Worm (Caenorhabditis elegans): ENCODE measurements around the gene K01D12.7.
"Not testable (repeated sequence)": the region's sequence is repeated elsewhere in the genome, so short reads cannot be mapped to it uniquely, and the experiment has no call there.

K01D12.7 gene

DNA sequence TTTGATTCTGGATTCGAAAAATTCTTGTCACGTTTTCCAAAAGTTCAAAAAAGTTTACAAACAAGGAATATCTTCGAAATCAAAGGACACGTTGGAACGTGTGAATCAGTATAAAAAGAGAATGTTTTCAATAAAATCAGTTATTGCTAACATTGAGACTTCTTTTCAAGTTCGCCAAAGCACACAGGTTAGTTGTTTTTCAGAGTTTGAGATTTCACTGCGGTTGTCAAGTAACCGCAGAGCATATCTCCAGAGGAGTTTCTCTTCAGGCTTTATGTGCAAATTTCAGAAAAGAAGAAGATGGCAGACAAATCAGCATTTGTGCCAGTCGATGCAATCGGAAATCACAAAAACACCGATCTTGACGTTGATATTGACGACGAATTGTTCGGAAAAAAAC is 15.1 kb downstream of the K01D12.7 start, which contains the start of gene K01D12.15:
K01D12.15 (plus strand) TSS at position 301 of the 400 bp plus-strand sequence.
- TF ChIP-seq F13C5.2 (tag; optimal IDR thresholded peaks at IDR 0.05) (no peak), tbx-11 (GFP tag; IDR thresholded peaks at IDR 0.05) (no peak), scrt-1 (GFP tag; IDR thresholded peaks at IDR 0.05) (no peak), ceh-13 (GFP tag; optimal IDR thresholded peaks at IDR 0.05) (no peak), ets-7 (tag; optimal IDR thresholded peaks at IDR 0.05) (no peak), sea-1 (GFP tag; conservative IDR thresholded peaks at IDR 0.05) (no peak), hnd-1 (tag; optimal IDR thresholded peaks at IDR 0.05) (no peak), hmbx-1 (tag; optimal IDR thresholded peaks at IDR 0.05) (no peak), hmg-4 (GFP tag; optimal IDR thresholded peaks at IDR 0.05) (no peak), flt-1 (GFP tag; IDR thresholded peaks at IDR 0.05) (no peak), ama-1 (optimal IDR thresholded peaks at IDR 0.05) (no peak)

DNA sequence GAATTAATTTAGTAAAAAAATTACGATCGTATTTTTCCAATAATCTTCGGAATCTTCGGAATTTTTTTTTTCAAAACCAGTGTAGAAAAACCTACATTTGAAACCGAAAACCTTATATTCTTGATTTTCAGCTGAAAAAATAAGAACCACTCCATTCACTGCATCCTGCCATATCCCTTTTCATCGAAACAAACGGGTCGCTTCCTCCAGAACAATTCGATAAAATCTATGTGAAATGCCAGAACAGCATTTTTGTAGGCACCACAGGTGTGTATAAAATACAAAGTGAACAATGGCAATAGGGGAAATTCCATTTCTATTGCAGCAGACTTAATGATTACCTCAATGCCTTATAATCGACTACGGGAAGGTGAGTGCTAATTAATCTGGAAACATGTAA is 24.0 kb downstream of the K01D12.7 start, which contains the start of gene K01D12.1:
K01D12.1 (plus strand) TSS at position 301 of the 400 bp plus-strand sequence.
- no peak for TF ChIP-seq ceh-36 (tag; optimal IDR thresholded peaks at IDR 0.05)

DNA sequence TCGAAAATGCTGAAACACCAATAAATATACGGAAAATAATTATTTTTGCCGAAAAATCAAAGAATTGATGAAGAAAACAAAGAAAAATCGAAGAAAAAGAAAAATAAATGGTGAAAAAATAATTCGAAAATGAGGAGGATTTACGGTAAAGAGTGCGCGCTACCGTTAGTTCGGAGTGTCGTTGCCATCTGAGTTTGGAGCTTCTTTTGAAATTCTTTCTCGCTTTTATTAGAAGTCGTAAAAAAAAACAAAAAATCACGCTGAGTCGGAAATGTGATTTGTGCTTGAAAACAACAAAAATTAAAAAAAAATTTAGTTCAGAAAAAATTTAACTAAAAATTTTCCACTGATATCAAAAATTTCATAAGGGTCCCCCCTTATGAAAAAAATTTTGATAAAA is 27.0 kb downstream of the K01D12.7 start, which contains the start of gene F23H12.10:
F23H12.10 (minus strand) TSS at position 12 of the 400 bp plus-strand sequence.
- not testable (repeated sequence) for TF ChIP-seq hmg-4 (GFP tag; optimal IDR thresholded peaks at IDR 0.05); aly-1 (tag; optimal IDR thresholded peaks at IDR 0.05); B0310.2 (tag; optimal IDR thresholded peaks at IDR 0.05)

DNA sequence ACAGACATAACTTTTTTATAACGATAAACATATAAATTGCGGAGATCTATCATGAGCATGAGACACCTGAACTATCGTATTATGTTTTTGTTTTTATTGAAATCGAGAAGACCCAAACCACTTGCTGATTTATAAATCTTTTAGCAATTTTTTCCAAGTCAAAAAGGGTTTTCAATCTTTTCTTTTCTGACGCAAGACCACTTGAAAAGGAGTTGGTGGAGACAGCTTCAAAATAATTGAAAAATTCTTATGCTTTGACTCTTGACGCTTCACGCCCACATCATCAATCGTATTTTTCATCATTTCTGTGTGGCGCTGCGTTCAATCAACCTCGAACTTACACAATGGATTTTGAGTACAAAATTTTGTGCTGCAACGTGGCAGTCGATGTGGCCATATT is 29.9 kb downstream of the K01D12.7 start, which contains the start of gene F23H12.7:
F23H12.7 (plus strand) TSS at position 301 of the 400 bp plus-strand sequence.
- TF ChIP-seq tbx-37 (GFP tag; conservative IDR thresholded peaks at IDR 0.05): no peak
- no peak for TF ChIP-seq ets-7 (tag; optimal IDR thresholded peaks at IDR 0.05)
- no peak for TF ChIP-seq F13C5.2 (tag; optimal IDR thresholded peaks at IDR 0.05)
- no peak for TF ChIP-seq pes-1 (GFP tag; IDR thresholded peaks at IDR 0.05)

DNA sequence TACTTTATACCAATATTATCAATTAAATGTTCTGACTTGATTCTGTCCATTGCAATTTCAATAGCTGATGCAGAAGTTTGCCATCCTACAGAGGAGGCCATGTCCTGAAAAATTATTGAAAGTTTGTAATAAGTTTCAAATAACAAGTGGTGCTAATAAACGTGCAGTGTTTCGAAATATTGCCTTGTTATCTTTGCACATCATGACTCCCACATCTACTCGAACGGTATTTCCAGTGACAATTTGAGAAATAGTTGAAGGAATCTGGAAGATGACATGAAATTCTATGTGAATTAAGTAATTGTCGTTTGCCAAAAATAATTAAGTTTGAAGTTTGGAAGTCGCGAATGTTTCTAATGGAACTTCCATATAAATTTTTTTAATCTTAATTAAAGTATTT is 31.8 kb downstream of the K01D12.7 start, which contains the start of gene gcy-13:
gcy-13 (minus strand) TSS at position 101 of the 400 bp plus-strand sequence.
- TF ChIP-seq ets-7 (tag; optimal IDR thresholded peaks at IDR 0.05) (no peak), tra-4 (tag; optimal IDR thresholded peaks at IDR 0.05) (no peak), flt-1 (GFP tag; IDR thresholded peaks at IDR 0.05) (no peak), hmg-4 (GFP tag; optimal IDR thresholded peaks at IDR 0.05) (no peak), hnd-1 (tag; optimal IDR thresholded peaks at IDR 0.05) (no peak), scrt-1 (GFP tag; IDR thresholded peaks at IDR 0.05) (no peak), ceh-13 (GFP tag; optimal IDR thresholded peaks at IDR 0.05) (no peak), F13C5.2 (tag; optimal IDR thresholded peaks at IDR 0.05) (no peak), tbx-37 (GFP tag; conservative IDR thresholded peaks at IDR 0.05) (no peak), B0310.2 (tag; optimal IDR thresholded peaks at IDR 0.05) (no peak), sea-1 (GFP tag; conservative IDR thresholded peaks at IDR 0.05) (no peak), aly-1 (tag; optimal IDR thresholded peaks at IDR 0.05) (no peak), pes-1 (GFP tag; IDR thresholded peaks at IDR 0.05) (no peak), tbx-11 (GFP tag; IDR thresholded peaks at IDR 0.05) (no peak), ama-1 (optimal IDR thresholded peaks at IDR 0.05) (no peak)

DNA sequence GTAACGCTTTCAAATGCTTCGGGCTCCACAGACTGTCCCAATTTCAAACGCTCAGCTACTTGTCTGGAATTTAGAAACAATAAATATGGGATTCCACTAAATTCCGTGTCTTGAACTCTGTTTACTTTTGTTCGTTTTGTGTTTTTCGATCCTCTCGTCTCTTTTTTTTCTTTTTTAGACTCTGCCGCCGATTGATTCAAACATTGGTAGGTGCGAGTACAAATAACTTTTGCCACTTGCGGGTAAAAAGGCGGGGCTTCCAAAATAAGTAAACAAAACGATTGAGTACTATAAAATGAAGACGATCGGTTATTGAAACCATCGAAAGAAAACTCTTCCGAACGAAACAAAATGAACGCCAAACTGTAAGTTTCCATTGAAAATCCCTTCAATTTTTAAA is 36.2 kb downstream of the K01D12.7 start, which contains the start of gene fipr-2:
fipr-2 (plus strand) TSS at position 245 of the 400 bp plus-strand sequence.
- TF ChIP-seq ama-1 (optimal IDR thresholded peaks at IDR 0.05) (no peak), scrt-1 (GFP tag; IDR thresholded peaks at IDR 0.05) (no peak)

DNA sequence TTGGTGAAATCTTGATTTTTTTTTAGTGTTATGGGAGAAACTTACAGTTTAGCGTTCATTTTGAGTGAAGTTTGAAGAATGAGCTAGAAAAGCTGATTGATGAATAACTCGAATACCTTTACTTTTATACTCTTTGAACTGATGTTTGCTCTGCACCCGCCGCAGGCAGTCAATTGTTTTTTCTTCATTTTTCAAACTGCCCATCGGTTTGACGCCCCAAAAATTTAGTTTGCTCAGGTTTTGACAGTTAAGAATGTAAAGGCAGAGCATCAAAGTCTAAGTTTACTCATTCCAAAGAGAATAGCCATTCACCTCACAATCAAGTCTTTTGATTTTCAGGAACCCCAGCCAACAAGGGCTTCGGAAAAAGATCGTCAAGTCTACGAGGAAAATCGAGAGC is 39.6 kb downstream of the K01D12.7 start, which contains the start of gene fipr-1:
fipr-1 (minus strand) TSS at position 101 of the 400 bp plus-strand sequence.
- TF ChIP-seq hmg-4 (GFP tag; optimal IDR thresholded peaks at IDR 0.05) (no peak), sea-1 (GFP tag; conservative IDR thresholded peaks at IDR 0.05) (no peak), ama-1 (optimal IDR thresholded peaks at IDR 0.05) (no peak), aly-1 (tag; optimal IDR thresholded peaks at IDR 0.05) (no peak), tbx-37 (GFP tag; conservative IDR thresholded peaks at IDR 0.05) (no peak), B0310.2 (tag; optimal IDR thresholded peaks at IDR 0.05) (no peak), F13C5.2 (tag; optimal IDR thresholded peaks at IDR 0.05) (no peak), ets-7 (tag; optimal IDR thresholded peaks at IDR 0.05) (no peak), tra-4 (tag; optimal IDR thresholded peaks at IDR 0.05) (no peak), tbx-11 (GFP tag; IDR thresholded peaks at IDR 0.05) (no peak), scrt-1 (GFP tag; IDR thresholded peaks at IDR 0.05) (no peak), pes-1 (GFP tag; IDR thresholded peaks at IDR 0.05) (no peak), ceh-36 (tag; optimal IDR thresholded peaks at IDR 0.05) (no peak), flt-1 (GFP tag; IDR thresholded peaks at IDR 0.05) (no peak)

DNA sequence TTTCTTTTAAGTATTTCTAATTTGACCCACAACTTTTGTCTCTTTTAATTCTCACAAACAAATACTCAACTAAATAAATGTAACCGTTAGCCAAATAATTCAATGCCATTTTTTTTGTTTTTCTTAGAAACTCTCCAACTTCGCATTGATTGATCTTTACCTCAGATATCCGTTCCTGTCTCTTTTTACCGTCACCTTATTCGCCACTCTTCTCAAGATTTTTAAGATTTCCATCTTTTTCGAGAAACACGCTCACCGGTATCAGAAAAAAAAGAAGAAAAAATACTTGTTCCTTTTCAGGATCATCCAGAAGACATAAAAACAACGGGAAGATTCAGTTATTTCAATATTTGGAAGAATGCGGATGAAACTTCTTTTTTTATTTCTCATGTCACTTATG is 42.9 kb downstream of the K01D12.7 start, which contains the start of gene F23H12.5:
F23H12.5 (plus strand) TSS at position 301 of the 400 bp plus-strand sequence.
- TF ChIP-seq tra-4 (tag; optimal IDR thresholded peaks at IDR 0.05) (no peak), hmg-4 (GFP tag; optimal IDR thresholded peaks at IDR 0.05) (no peak), aly-1 (tag; optimal IDR thresholded peaks at IDR 0.05) (no peak), B0310.2 (tag; optimal IDR thresholded peaks at IDR 0.05) (no peak), ets-7 (tag; optimal IDR thresholded peaks at IDR 0.05) (no peak), tbx-37 (GFP tag; conservative IDR thresholded peaks at IDR 0.05) (no peak), flt-1 (GFP tag; IDR thresholded peaks at IDR 0.05) (no peak), tbx-11 (GFP tag; IDR thresholded peaks at IDR 0.05) (no peak), ceh-36 (tag; optimal IDR thresholded peaks at IDR 0.05) (no peak), ceh-13 (GFP tag; optimal IDR thresholded peaks at IDR 0.05) (no peak), scrt-1 (GFP tag; IDR thresholded peaks at IDR 0.05) (no peak), F13C5.2 (tag; optimal IDR thresholded peaks at IDR 0.05) (no peak), ama-1 (optimal IDR thresholded peaks at IDR 0.05) (no peak), hmbx-1 (tag; optimal IDR thresholded peaks at IDR 0.05) (no peak), pes-1 (GFP tag; IDR thresholded peaks at IDR 0.05) (no peak), sea-1 (GFP tag; conservative IDR thresholded peaks at IDR 0.05) (no peak), hnd-1 (tag; optimal IDR thresholded peaks at IDR 0.05) (no peak)
